Fruit fly (Drosophila melanogaster) whole organism, wandering third instar larva: ENCODE measurements around the gene Cap-H2.

ENCODE experiments used
- CrebA ChIP-seq: fragments of 200-800 bp; sonication (Bioruptor generic); optimal IDR thresholded peaks from 2 replicates; lab custom pipeline; 2016; ENCODE audit warnings: missing biosample characterization, mild to moderate bottlenecking, missing genetic modification characterization, borderline replicate concordance
- h ChIP-seq: fragments of 200-800 bp; sonication (Bioruptor generic); optimal IDR thresholded peaks from 3 replicates; lab custom pipeline; 2016; ENCODE audit warnings: missing biosample characterization, mild to moderate bottlenecking, missing genetic modification characterization
- jim ChIP-seq: fragments of 175-275, 200-325 bp; sonication (Bioruptor generic); optimal IDR thresholded peaks from 2 replicates; lab custom pipeline; 2016; ENCODE audit warnings: missing biosample characterization, mild to moderate bottlenecking, missing genetic modification characterization
- pan ChIP-seq: fragments of >200 bp; optimal IDR thresholded peaks from 2 replicates; lab custom pipeline; 2017
- tai ChIP-seq: sonication (Bioruptor generic); optimal IDR thresholded peaks from 2 replicates; lab custom pipeline; 2016; ENCODE audit warnings: missing biosample characterization, missing genetic modification characterization

- TF ChIP-seq pan (lab: Kevin White, UChicago) (no peak), CrebA (GFP tag; lab: Kevin White, UChicago) (no peak), jim (no peak), tai (GFP tag; lab: Kevin White, UChicago) (no peak), h (no peak)
Measured at dm6 chr3R:10755534-10755933, 5.6 kb upstream of the Cap-H2 start, which contains the start of gene CG14691.
